Fruit fly (Drosophila melanogaster) whole organism, pupa: Measurements from ENCODE around the gene Cht5.

ENCODE experiments used
- CG15710 ChIP-seq: fragments of 200-800 bp; sonication (Bioruptor generic); optimal IDR thresholded peaks from 2 replicates; lab custom pipeline; 2018; ENCODE audit warnings: missing biosample characterization, mild to moderate bottlenecking, missing genetic modification characterization, moderate library complexity
- CG32121 ChIP-seq: fragments of 200-800 bp; sonication (Bioruptor generic); IDR thresholded peaks from 2 replicates; pipeline ENCODE4 v1.3.6; 2022; ENCODE audit warnings: missing biosample characterization, missing genetic modification characterization
- CG34367 ChIP-seq: fragments of 200-800 bp; sonication (Bioruptor generic); optimal IDR thresholded peaks from 2 replicates; lab custom pipeline; 2018; ENCODE audit warnings: missing biosample characterization, mild to moderate bottlenecking, missing genetic modification characterization
- CG8159 ChIP-seq: fragments of 200-800 bp; sonication (Bioruptor generic); optimal IDR thresholded peaks from 3 replicates; lab custom pipeline; 2018; ENCODE audit warnings: missing biosample characterization, mild to moderate bottlenecking, missing genetic modification characterization, moderate library complexity
- Pif1B ChIP-seq: fragments of 200-800 bp; sonication (Bioruptor generic); optimal IDR thresholded peaks from 3 replicates; lab custom pipeline; 2016; ENCODE audit warnings: missing biosample characterization, missing genetic modification characterization
- fd96Ca ChIP-seq: fragments of 200-800 bp; sonication (Bioruptor generic); IDR thresholded peaks from 3 replicates; pipeline ENCODE4 v1.3.6; 2022; ENCODE audit warnings: missing biosample characterization, missing genetic modification characterization

The Cht5 gene

dm6 chr3R:13819037-13819436 is 51.7 kb downstream of the Cht5 start:
- 0 out of 3 replicates have a peak, but pooled peaks have one; percentile 18 for TF ChIP-seq fd96Ca
- no peak for TF ChIP-seq Pif1B (GFP tag; lab: Kevin White, UChicago)
- TF ChIP-seq CG32121 (GFP tag; lab: Robert Waterston, UW): peak; percentile 30; the same call in 1 of the 2 replicates
- TF ChIP-seq CG8159 (tag; lab: Kevin White, UChicago): no peak
- no peak for TF ChIP-seq CG34367 (tag; lab: Kevin White, UChicago)
- no peak for TF ChIP-seq CG15710 (tag; lab: Kevin White, UChicago)
